Worm (Caenorhabditis elegans): ENCODE results near the gene srd-45.

ce11 chrX:12288254-12288653, 40.5 kb upstream of the srd-45 start, which contains the start of gene C04B4.5:
- no peak for TF ChIP-seq snpc-4 (tag; optimal IDR thresholded peaks at IDR 0.05)
- TF ChIP-seq ama-1 (optimal IDR thresholded peaks at IDR 0.05) = no peak
- no peak for TF ChIP-seq ceh-32 (tag; optimal IDR thresholded peaks at IDR 0.05; ENCODE audit: poor library complexity)
- no peak for TF ChIP-seq pqm-1 (tag; optimal IDR thresholded peaks at IDR 0.05)
- TF ChIP-seq Y105C5A.15 (GFP tag; IDR thresholded peaks at IDR 0.05) = no peak
- no peak for TF ChIP-seq nhr-11 (tag; optimal IDR thresholded peaks at IDR 0.05)
- no peak for TF ChIP-seq lin-39 (tag; optimal IDR thresholded peaks at IDR 0.05)
- no peak for TF ChIP-seq dmd-8 (GFP tag; IDR thresholded peaks at IDR 0.05)
- TF ChIP-seq ceh-82 (tag; optimal IDR thresholded peaks at IDR 0.05) = no peak
- no peak for TF ChIP-seq madf-9 (GFP tag; conservative IDR thresholded peaks at IDR 0.05)

Measured in whole organism, L4 larva.